Worm (Caenorhabditis elegans): Measurements from ENCODE around the gene F21D12.2.

- TF ChIP-seq nhr-28 (tag; optimal IDR thresholded peaks at IDR 0.05) = no peak
- no peak for TF ChIP-seq ztf-11 (tag; optimal IDR thresholded peaks at IDR 0.05)
- no peak for TF ChIP-seq unc-62 (GFP tag; optimal IDR thresholded peaks at IDR 0.05)
- TF ChIP-seq blmp-1 (tag; optimal IDR thresholded peaks at IDR 0.05) = no peak
- TF ChIP-seq elt-1 (tag; optimal IDR thresholded peaks at IDR 0.05; ENCODE audit: borderline replicate concordance, insufficient read depth) = no peak
- no peak for TF ChIP-seq lsy-2 (tag; optimal IDR thresholded peaks at IDR 0.05)
- TF ChIP-seq pha-4 (tag; optimal IDR thresholded peaks at IDR 0.05) = no peak
- TF ChIP-seq nhr-76 (tag; optimal IDR thresholded peaks at IDR 0.05) = no peak
These were observed 23.1 kb downstream of the F21D12.2 start for ce11 chrII:7340703-7341102.
